Worm (Caenorhabditis elegans) whole organism, L1 larva: Measurements from ENCODE around the gene swsn-7.

Experiments
- C04F5.9 ChIP-seq: sonication (generic microtip); optimal IDR thresholded peaks from 2 replicates; lab custom pipeline; 2016; ENCODE audit warnings: missing genetic modification characterization, missing compliant biosample characterization
- C16A3.4 ChIP-seq: fragments of 150-350 bp; optimal IDR thresholded peaks from 2 replicates; lab custom pipeline; 2014; ENCODE audit warnings: missing biosample characterization, missing genetic modification characterization
- C34B4.2 ChIP-seq: sonication (generic microtip); optimal IDR thresholded peaks from 2 replicates; lab custom pipeline; 2017; ENCODE audit warnings: mild to moderate bottlenecking, missing genetic modification characterization, missing compliant biosample characterization
- blmp-1 ChIP-seq: fragments of 150-350 bp; optimal IDR thresholded peaks from 2 replicates; lab custom pipeline; 2014; ENCODE audit warnings: missing biosample characterization, missing genetic modification characterization
- ceh-8 ChIP-seq: fragments of 200-800 bp; sonication (Bioruptor generic); optimal IDR thresholded peaks from 2 replicates; lab custom pipeline; 2018; ENCODE audit warnings: mild to moderate bottlenecking, missing genetic modification characterization, moderate library complexity, missing compliant biosample characterization
- ceh-82 ChIP-seq, 3 experiments: fragments of 150-350 bp in 1 of 3; sonication (generic microtip) in 2 of 3; optimal IDR thresholded peaks; 2 replicates each; lab custom pipeline; 2014 to 2017; ENCODE audit warnings: missing biosample characterization in 3 of 3, missing genetic modification characterization in 3 of 3
- ceh-88 ChIP-seq: fragments of 200-800 bp; sonication (Bioruptor generic); IDR thresholded peaks from 2 replicates; pipeline ENCODE4 v1.3.6; 2022; ENCODE audit warnings: missing genetic modification characterization, missing compliant biosample characterization
- dpl-1 ChIP-seq, 3 experiments: fragments of 150-350 bp in 2 of 3; sonication (generic microtip) in 1 of 3; optimal IDR thresholded peaks; 2 replicates each; lab custom pipeline; 2014 to 2017; ENCODE audit warnings: missing biosample characterization in 3 of 3, missing genetic modification characterization in 3 of 3, missing genetic modification reagents in 3 of 3
- dsc-1 ChIP-seq: sonication (generic microtip); optimal IDR thresholded peaks from 2 replicates; lab custom pipeline; 2016; ENCODE audit warnings: mild to moderate bottlenecking, missing genetic modification characterization, missing compliant biosample characterization
- efl-1 ChIP-seq, 4 experiments: fragments of 150-350 bp; optimal IDR thresholded peaks in 3 of 4; peaks in 1 of 4; 1 replicate in 1 of 4; 2 replicates in 3 of 4; lab custom pipeline; 2014; ENCODE audit warnings: missing biosample characterization in 2 of 4, missing genetic modification characterization in 2 of 4, missing genetic modification reagents in 2 of 4
- efl-3 ChIP-seq: fragments of 200-800 bp; sonication (Bioruptor generic); optimal IDR thresholded peaks from 2 replicates; lab custom pipeline; 2018; ENCODE audit warnings: mild to moderate bottlenecking, missing genetic modification characterization, missing compliant biosample characterization
- egl-13 ChIP-seq: sonication (generic microtip); optimal IDR thresholded peaks from 2 replicates; lab custom pipeline; 2016; ENCODE audit warnings: missing genotype, missing genetic modification reagents, missing genetic modification characterization, missing compliant biosample characterization
- elt-3 ChIP-seq, 6 experiments: fragments of 150-350 bp in 1 of 6; sonication (generic microtip); optimal IDR thresholded peaks; 2 replicates each; lab custom pipeline; 2017 to 2018; ENCODE audit warnings: missing biosample characterization in 6 of 6, missing genetic modification characterization in 6 of 6, inconsistent platforms in 1 of 6
- fkh-4 ChIP-seq: sonication (generic microtip); optimal IDR thresholded peaks from 2 replicates; lab custom pipeline; 2016; ENCODE audit warnings: missing compliant biosample characterization, missing genetic modification characterization, borderline replicate concordance
- fkh-8 ChIP-seq: sonication (generic microtip); optimal IDR thresholded peaks from 2 replicates; lab custom pipeline; 2016; ENCODE audit warnings: mild to moderate bottlenecking, missing genetic modification characterization, missing compliant biosample characterization
- irx-1 ChIP-seq: sonication (generic microtip); optimal IDR thresholded peaks from 2 replicates; lab custom pipeline; 2016; ENCODE audit warnings: missing genetic modification characterization, missing compliant biosample characterization
- isw-1 ChIP-seq: fragments of 200-800 bp; sonication (Bioruptor generic); IDR thresholded peaks from 2 replicates; pipeline ENCODE4 v1.3.6; 2022; ENCODE audit warnings: missing genetic modification characterization, missing compliant biosample characterization
- lin-13 ChIP-seq: fragments of 150-350 bp; optimal IDR thresholded peaks from 2 replicates; lab custom pipeline; 2014; ENCODE audit warnings: missing biosample characterization, missing genetic modification reagents, missing genetic modification characterization
- lin-14 ChIP-seq: fragments of 200-800 bp; sonication (Bioruptor generic); optimal IDR thresholded peaks from 2 replicates; lab custom pipeline; 2018; ENCODE audit warnings: mild to moderate bottlenecking, missing genetic modification characterization, moderate library complexity, missing compliant biosample characterization
- lin-35 ChIP-seq, 2 experiments: fragments of 150-350 bp; optimal IDR thresholded peaks; 2 replicates each; lab custom pipeline; 2014; ENCODE audit warnings: missing biosample characterization in 2 of 2, missing genetic modification characterization in 2 of 2, missing genetic modification reagents in 2 of 2
- lir-3 ChIP-seq: sonication (generic microtip); optimal IDR thresholded peaks from 2 replicates; lab custom pipeline; 2016; ENCODE audit warnings: mild to moderate bottlenecking, missing genetic modification characterization, moderate library complexity, missing compliant biosample characterization; ENCODE audit not compliant: poor library complexity
- lsy-2 ChIP-seq, 2 experiments: fragments of 150-350 bp; optimal IDR thresholded peaks; 2 replicates each; lab custom pipeline; 2014; ENCODE audit warnings: missing biosample characterization in 2 of 2, missing genetic modification characterization in 2 of 2
- mab-9 ChIP-seq: fragments of 200-800 bp; sonication (Bioruptor generic); IDR thresholded peaks from 2 replicates; pipeline ENCODE4 v1.3.6; 2022; ENCODE audit warnings: missing genetic modification reagents, missing genetic modification characterization, missing compliant biosample characterization
- mdl-1 ChIP-seq, 2 experiments: fragments of 150-350 bp; optimal IDR thresholded peaks; 2 replicates each; lab custom pipeline; 2014 to 2017; ENCODE audit warnings: missing biosample characterization in 2 of 2, missing genetic modification characterization in 2 of 2, inconsistent platforms in 1 of 2
- mef-2 ChIP-seq: fragments of 150-350 bp; optimal IDR thresholded peaks from 2 replicates; lab custom pipeline; 2014; ENCODE audit warnings: missing biosample characterization, missing genetic modification characterization
- mep-1 ChIP-seq: fragments of 150-350 bp; optimal IDR thresholded peaks from 2 replicates; lab custom pipeline; 2014; ENCODE audit warnings: missing biosample characterization, missing genetic modification characterization
- nhr-11 ChIP-seq: fragments of 150-350 bp; optimal IDR thresholded peaks from 2 replicates; lab custom pipeline; 2014; ENCODE audit warnings: missing biosample characterization, missing genetic modification characterization
- nhr-19 ChIP-seq: fragments of 200-800 bp; sonication (Bioruptor generic); conservative IDR thresholded peaks from 2 replicates; pipeline ENCODE4 v1.3.6; 2022; ENCODE audit warnings: missing genetic modification characterization, missing compliant biosample characterization
- nhr-20 ChIP-seq: sonication (generic microtip); optimal IDR thresholded peaks from 2 replicates; lab custom pipeline; 2016; ENCODE audit warnings: mild to moderate bottlenecking, missing genetic modification characterization, missing compliant biosample characterization
- nhr-28 ChIP-seq: fragments of 150-350 bp; optimal IDR thresholded peaks from 2 replicates; lab custom pipeline; 2014; ENCODE audit warnings: missing biosample characterization, missing genetic modification characterization
- nhr-47 ChIP-seq: sonication (generic microtip); optimal IDR thresholded peaks from 2 replicates; lab custom pipeline; 2016; ENCODE audit warnings: mild to moderate bottlenecking, missing genetic modification characterization, moderate library complexity, missing compliant biosample characterization
- nhr-71 ChIP-seq: sonication (generic microtip); optimal IDR thresholded peaks from 2 replicates; lab custom pipeline; 2016; ENCODE audit warnings: mild to moderate bottlenecking, missing genetic modification characterization, moderate library complexity, missing compliant biosample characterization
- nhr-85 ChIP-seq: sonication (generic microtip); peaks from one replicate; lab custom pipeline; 2016; ENCODE audit warnings: missing genetic modification characterization, inconsistent platforms, missing compliant biosample characterization
- nhr-90 ChIP-seq: sonication (generic microtip); optimal IDR thresholded peaks from 2 replicates; lab custom pipeline; 2016; ENCODE audit warnings: mild to moderate bottlenecking, missing genetic modification characterization, missing compliant biosample characterization; ENCODE audit not compliant: poor library complexity
- pax-3 ChIP-seq: fragments of 200-800 bp; sonication (Bioruptor generic); optimal IDR thresholded peaks from 2 replicates; lab custom pipeline; 2018; ENCODE audit warnings: mild to moderate bottlenecking, missing genetic modification characterization, moderate library complexity, missing compliant biosample characterization
- skn-1 ChIP-seq: fragments of 150-350 bp; optimal IDR thresholded peaks from 2 replicates; lab custom pipeline; 2014; ENCODE audit warnings: missing biosample characterization, missing genetic modification characterization
- snu-23 ChIP-seq: sonication (generic microtip); optimal IDR thresholded peaks from 2 replicates; lab custom pipeline; 2016; ENCODE audit warnings: missing genetic modification characterization, missing compliant biosample characterization
- sup-37 ChIP-seq: fragments of 200-800 bp; sonication (Bioruptor generic); optimal IDR thresholded peaks from 2 replicates; lab custom pipeline; 2018; ENCODE audit warnings: mild to moderate bottlenecking, missing genetic modification characterization, missing compliant biosample characterization
- swsn-7 ChIP-seq: sonication (generic microtip); optimal IDR thresholded peaks from 2 replicates; lab custom pipeline; 2016; ENCODE audit warnings: missing genetic modification characterization, missing compliant biosample characterization
- tbx-2 ChIP-seq: sonication (generic microtip); optimal IDR thresholded peaks from 2 replicates; lab custom pipeline; 2016; ENCODE audit warnings: missing genetic modification characterization, missing compliant biosample characterization
- unc-130 ChIP-seq: fragments of 150-350 bp; optimal IDR thresholded peaks from 2 replicates; lab custom pipeline; 2017; ENCODE audit warnings: missing biosample characterization, missing genetic modification characterization, inconsistent platforms
- unc-86 ChIP-seq: sonication (generic microtip); optimal IDR thresholded peaks from 2 replicates; lab custom pipeline; 2016; ENCODE audit warnings: missing genetic modification characterization, missing compliant biosample characterization
- xbp-1 ChIP-seq: sonication (generic microtip); optimal IDR thresholded peaks from 2 replicates; lab custom pipeline; 2016; ENCODE audit warnings: missing genetic modification characterization, missing compliant biosample characterization
- ztf-11 ChIP-seq, 2 experiments: sonication (generic microtip); optimal IDR thresholded peaks; 2 replicates each; lab custom pipeline; 2016 to 2017; ENCODE audit warnings: missing genetic modification characterization in 2 of 2, missing biosample characterization in 1 of 2, missing compliant biosample characterization in 1 of 2
- ztf-4 ChIP-seq: fragments of 150-350 bp; optimal IDR thresholded peaks from 2 replicates; lab custom pipeline; 2014; ENCODE audit warnings: missing biosample characterization, missing genetic modification characterization

The swsn-7 gene

ce11 chrII:8071801-8072544 is 44.4 kb upstream of the swsn-7 start:
- TF ChIP-seq nhr-20 (tag; lab: Kevin White, UChicago): peak; percentile 69
- peak; percentile 13 for TF ChIP-seq pax-3 (tag; lab: Kevin White, UChicago)
- peak; percentile 44 for TF ChIP-seq nhr-85 (tag; lab: Kevin White, UChicago)
- TF ChIP-seq unc-130 (tag; lab: Kevin White, UChicago): peak; percentile 23
- TF ChIP-seq mep-1 (tag; lab: Kevin White, UChicago): peak; percentile 72
- peak; percentile 49 to 61 for TF ChIP-seq lin-35 (GFP tag; optimal IDR thresholded peaks at IDR 0.05; lab: Kevin White, UChicago)
- peak; percentile 51 for TF ChIP-seq isw-1 (GFP tag; lab: Robert Waterston, UW)
- peak; percentile 85 for TF ChIP-seq fkh-8 (tag; lab: Kevin White, UChicago)
- peak; percentile 19 to 44 for TF ChIP-seq efl-1 (optimal IDR thresholded peaks at IDR 0.05; lab: Kevin White, UChicago)
- TF ChIP-seq efl-1 (GFP tag; optimal IDR thresholded peaks at IDR 0.05 in 1 of 2; lab: Kevin White, UChicago): peak; percentile 18 to 91
- peak; percentile 54 for TF ChIP-seq swsn-7 (tag; lab: Kevin White, UChicago)
- TF ChIP-seq fkh-4 (tag; lab: Kevin White, UChicago): no peak
- no peak for TF ChIP-seq efl-3
- peak in 1 of 2 experiments; percentile 78 for TF ChIP-seq mdl-1 (tag; optimal IDR thresholded peaks at IDR 0.05; lab: Kevin White, UChicago)
- TF ChIP-seq nhr-19 (GFP tag; lab: Robert Waterston, UW): peak; percentile 81
- TF ChIP-seq lir-3 (tag; lab: Kevin White, UChicago): peak; percentile 63
- no peak for TF ChIP-seq egl-13
- TF ChIP-seq lin-14 (GFP tag; lab: Kevin White, UChicago): peak; percentile 92
- TF ChIP-seq xbp-1 (tag; lab: Kevin White, UChicago): peak; percentile 53
- TF ChIP-seq ztf-4 (tag; lab: Kevin White, UChicago): peak; percentile 24
- peak in 1 of 2 experiments; percentile 18 for TF ChIP-seq ztf-11 (tag; optimal IDR thresholded peaks at IDR 0.05; lab: Kevin White, UChicago)
- TF ChIP-seq sup-37: peak; percentile 4
- peak in 2 of 6 experiments; percentile 45 to 66 for TF ChIP-seq elt-3 (tag; optimal IDR thresholded peaks at IDR 0.05; lab: Kevin White, UChicago)
- TF ChIP-seq tbx-2 (tag; lab: Kevin White, UChicago): peak; percentile 54
- TF ChIP-seq mab-9: peak; percentile 63; the same call in 1 of the 2 replicates
- TF ChIP-seq nhr-71: peak; percentile 89
- TF ChIP-seq C04F5.9 (tag; lab: Kevin White, UChicago): no peak
- peak; percentile 70 for TF ChIP-seq nhr-47 (tag; lab: Kevin White, UChicago)
- peak; percentile 35 for TF ChIP-seq skn-1 (tag; lab: Kevin White, UChicago)
- no peak for TF ChIP-seq lin-13 (GFP tag; lab: Kevin White, UChicago)
- peak; percentile 73 for TF ChIP-seq unc-86 (tag; lab: Kevin White, UChicago)
- TF ChIP-seq lsy-2 (tag; optimal IDR thresholded peaks at IDR 0.05; lab: Kevin White, UChicago): peak; percentile 56 to 64
- peak; percentile 44 for TF ChIP-seq nhr-90 (tag; lab: Kevin White, UChicago)
- TF ChIP-seq C34B4.2 (tag; lab: Kevin White, UChicago): no peak
- peak in 1 of 3 experiments; percentile 33 for TF ChIP-seq ceh-82 (tag; optimal IDR thresholded peaks at IDR 0.05; lab: Kevin White, UChicago)
- TF ChIP-seq C16A3.4 (tag; lab: Kevin White, UChicago): peak; percentile 28
- peak; percentile 38 for TF ChIP-seq dsc-1 (tag; lab: Kevin White, UChicago)
- peak; percentile 38 for TF ChIP-seq irx-1
- TF ChIP-seq snu-23 (GFP tag; lab: Kevin White, UChicago): peak; percentile 73
- TF ChIP-seq nhr-28: no peak
- peak; percentile 21 for TF ChIP-seq mef-2 (tag; lab: Kevin White, UChicago)
- no peak for TF ChIP-seq nhr-11 (tag; lab: Kevin White, UChicago)
- peak in 2 of 3 experiments; percentile 4 to 38 for TF ChIP-seq dpl-1 (GFP tag; optimal IDR thresholded peaks at IDR 0.05; lab: Kevin White, UChicago)
- no peak for TF ChIP-seq ceh-8 (GFP tag; lab: Kevin White, UChicago)
- peak; percentile 59 for TF ChIP-seq blmp-1 (tag; lab: Kevin White, UChicago)
- no peak; the same call in 1 of the 2 replicates for TF ChIP-seq ceh-88 (GFP tag; lab: Robert Waterston, UW)
